Worm (Caenorhabditis elegans): ENCODE results near the gene R105.5.

Gene R105.5

DNA sequence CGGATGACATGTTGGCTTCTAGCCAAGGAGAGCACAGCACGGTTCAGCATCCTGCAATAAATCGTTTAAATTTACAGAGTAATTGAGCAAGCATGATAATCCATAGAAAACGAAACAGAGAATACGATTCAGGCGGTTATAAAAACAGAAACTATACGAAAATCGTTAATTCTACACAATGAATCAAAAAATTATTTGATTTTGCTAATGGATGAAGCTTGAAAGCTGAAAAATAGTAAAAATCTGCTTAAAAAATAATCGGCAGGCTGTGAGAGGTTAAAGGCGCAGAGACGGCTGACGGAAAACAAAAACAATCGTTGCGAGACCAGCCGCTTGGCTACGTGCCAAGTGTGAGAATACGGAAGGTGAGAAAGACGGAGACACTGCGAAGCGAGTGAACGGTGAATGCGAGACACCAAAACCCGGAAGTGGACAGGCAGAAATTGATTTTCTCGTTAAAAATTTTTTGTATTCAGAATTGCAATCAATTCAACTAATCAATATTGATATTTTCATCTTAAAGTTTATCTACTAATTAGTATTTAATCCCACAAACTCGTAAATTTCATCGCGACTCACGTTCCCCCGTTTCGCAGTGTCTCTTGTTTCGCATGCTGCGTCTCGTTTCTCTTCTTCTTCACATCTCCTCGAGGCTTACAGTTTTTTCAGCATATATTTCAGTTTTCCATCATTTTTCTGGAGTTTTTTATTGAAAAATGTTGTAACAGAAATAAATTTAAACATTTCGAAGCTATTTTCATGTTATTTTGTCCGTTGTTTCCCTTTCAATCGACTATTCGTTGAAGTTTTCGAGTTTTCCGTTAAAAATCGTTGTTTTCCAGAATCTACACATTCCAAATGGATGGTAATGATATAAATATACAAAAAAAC, 24.3 kb downstream of the R105.5 start, which contains the start of the genes F29B9.11 and jmjd-1.2:
Gene F29B9.11 (minus strand): TSS at position 51 of the 891 bp plus-strand sequence.
Gene jmjd-1.2 (plus strand): TSS at position 841 of the 891 bp plus-strand sequence.
- TF ChIP-seq zip-8 (tag; optimal IDR thresholded peaks at IDR 0.05) (no peak), nhr-237 (tag; optimal IDR thresholded peaks at IDR 0.05) (peak; percentile 89), tbx-8 (GFP tag; optimal IDR thresholded peaks at IDR 0.05) (peak; percentile 57), snpc-4 (tag; optimal IDR thresholded peaks at IDR 0.05) (no peak), unc-62 (GFP tag; optimal IDR thresholded peaks at IDR 0.05) (no peak), unc-120 (tag; optimal IDR thresholded peaks at IDR 0.05; ENCODE audit: poor library complexity, severe bottlenecking) (peak; percentile 30), mls-2 (tag; optimal IDR thresholded peaks at IDR 0.05) (peak; percentile 77), blmp-1 (tag; optimal IDR thresholded peaks at IDR 0.05) (no peak), lin-13 (tag; optimal IDR thresholded peaks at IDR 0.05) (peak; percentile 75), unc-39 (tag; optimal IDR thresholded peaks at IDR 0.05) (no peak), ceh-43 (GFP tag; optimal IDR thresholded peaks at IDR 0.05) (peak; percentile 5), drap-1 (GFP tag; optimal IDR thresholded peaks at IDR 0.05) (peak; percentile 77), flh-1 (GFP tag; optimal IDR thresholded peaks at IDR 0.05) (no peak), mep-1 (tag; optimal IDR thresholded peaks at IDR 0.05) (peak; percentile 77), cnd-1 (tag; optimal IDR thresholded peaks at IDR 0.05) (peak; percentile 75), sptf-1 (tag; optimal IDR thresholded peaks at IDR 0.05) (peak; percentile 80), nhr-2 (tag; optimal IDR thresholded peaks at IDR 0.05) (no peak), ceh-83 (GFP tag; optimal IDR thresholded peaks at IDR 0.05) (peak; percentile 60), bed-3 (GFP tag; optimal IDR thresholded peaks at IDR 0.05) (peak; percentile 47), lin-32 (GFP tag; optimal IDR thresholded peaks at IDR 0.05) (peak; percentile 55), sem-2 (GFP tag; optimal IDR thresholded peaks at IDR 0.05) (peak; percentile 48), pha-4 (tag; optimal IDR thresholded peaks at IDR 0.05) (peak; percentile 28), M03D4.4 (tag; optimal IDR thresholded peaks at IDR 0.05) (no peak), nhr-76 (tag; optimal IDR thresholded peaks at IDR 0.05) (no peak), mab-5 (tag; optimal IDR thresholded peaks at IDR 0.05) (no peak), elt-3 (tag; optimal IDR thresholded peaks at IDR 0.05) (no peak), elt-1 (tag; optimal IDR thresholded peaks at IDR 0.05; ENCODE audit: borderline replicate concordance, insufficient read depth) (no peak), nhr-12 (tag; optimal IDR thresholded peaks at IDR 0.05) (no peak), ztf-11 (tag; optimal IDR thresholded peaks at IDR 0.05) (no peak), ces-1 (GFP tag; optimal IDR thresholded peaks at IDR 0.05) (peak; percentile 70), ceh-39 (tag; optimal IDR thresholded peaks at IDR 0.05) (peak; percentile 34), lsy-2 (tag; optimal IDR thresholded peaks at IDR 0.05) (peak; percentile 68), hlh-1 (tag; optimal IDR thresholded peaks at IDR 0.05) (peak; percentile 22), nhr-28 (tag; optimal IDR thresholded peaks at IDR 0.05) (no peak), ham-2 (GFP tag; optimal IDR thresholded peaks at IDR 0.05) (peak; percentile 61)

DNA sequence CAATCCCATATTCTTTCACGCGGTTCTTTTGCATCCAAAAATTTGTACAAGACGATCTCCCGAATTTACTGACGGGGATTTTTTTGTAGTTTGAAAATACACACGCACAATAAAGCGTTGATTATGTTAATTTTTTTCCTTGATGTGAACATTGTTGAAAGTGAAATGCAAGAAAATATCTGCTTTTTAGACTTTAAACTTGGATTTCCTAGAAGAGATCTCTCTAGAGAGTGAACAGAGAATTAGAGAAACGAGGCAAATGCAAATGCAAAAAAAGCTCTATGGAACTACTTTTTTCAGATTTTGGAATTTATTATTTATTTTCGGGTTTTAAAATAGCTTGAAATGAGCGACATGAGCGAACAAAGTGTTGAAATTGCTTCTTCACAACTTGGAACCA, 29.0 kb downstream of the R105.5 start, which contains the start of gene F29B9.1:
Gene F29B9.1 (plus strand): TSS at position 301 of the 400 bp plus-strand sequence.
- no peak for TF ChIP-seq unc-39 (tag; optimal IDR thresholded peaks at IDR 0.05)
- no peak for TF ChIP-seq ceh-39 (tag; optimal IDR thresholded peaks at IDR 0.05)
- no peak for TF ChIP-seq sptf-1 (tag; optimal IDR thresholded peaks at IDR 0.05)
- no peak for TF ChIP-seq hlh-1 (tag; optimal IDR thresholded peaks at IDR 0.05)
- no peak for TF ChIP-seq ceh-83 (GFP tag; optimal IDR thresholded peaks at IDR 0.05)
- no peak for TF ChIP-seq nhr-12 (tag; optimal IDR thresholded peaks at IDR 0.05)
- no peak for TF ChIP-seq flh-1 (GFP tag; optimal IDR thresholded peaks at IDR 0.05)
- no peak for TF ChIP-seq nhr-28 (tag; optimal IDR thresholded peaks at IDR 0.05)
- no peak for TF ChIP-seq ham-2 (GFP tag; optimal IDR thresholded peaks at IDR 0.05)
- no peak for TF ChIP-seq nhr-76 (tag; optimal IDR thresholded peaks at IDR 0.05)
- no peak for TF ChIP-seq snpc-4 (tag; optimal IDR thresholded peaks at IDR 0.05)
- no peak for TF ChIP-seq mep-1 (tag; optimal IDR thresholded peaks at IDR 0.05)
- TF ChIP-seq unc-62 (GFP tag; optimal IDR thresholded peaks at IDR 0.05), result no peak
- no peak for TF ChIP-seq lin-13 (tag; optimal IDR thresholded peaks at IDR 0.05)
- TF ChIP-seq nhr-2 (tag; optimal IDR thresholded peaks at IDR 0.05), result no peak
- no peak for TF ChIP-seq mls-2 (tag; optimal IDR thresholded peaks at IDR 0.05)
- no peak for TF ChIP-seq M03D4.4 (tag; optimal IDR thresholded peaks at IDR 0.05)

DNA sequence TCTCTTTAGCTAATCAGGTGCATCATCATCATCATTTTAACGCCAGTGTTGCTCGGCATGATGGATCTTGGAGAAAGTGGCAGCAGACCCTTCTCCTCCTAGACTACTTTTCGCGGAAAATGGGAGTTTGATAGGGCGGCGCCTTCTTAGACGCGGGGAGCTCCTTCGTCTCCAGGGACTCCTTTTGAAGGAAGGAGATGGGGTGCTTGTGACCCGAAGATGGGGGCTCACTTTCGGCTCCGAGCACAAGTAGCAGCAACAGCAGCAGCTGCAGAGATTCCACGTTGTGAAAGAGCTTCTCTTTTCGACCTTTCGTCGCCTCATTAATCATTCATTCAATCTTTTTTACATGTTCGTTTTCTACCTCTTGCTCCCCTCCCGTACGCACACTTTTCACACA, 31.3 kb downstream of the R105.5 start:
- TF ChIP-seq ceh-43 (GFP tag; optimal IDR thresholded peaks at IDR 0.05) (no peak), flh-1 (GFP tag; optimal IDR thresholded peaks at IDR 0.05) (no peak), unc-120 (tag; optimal IDR thresholded peaks at IDR 0.05; ENCODE audit: poor library complexity, severe bottlenecking) (peak; percentile 36)
